Fruit fly (Drosophila melanogaster) Kc167 (cell line): Measurements from ENCODE around the gene brk.

Source experiments
- Myc ChIP-seq: fragments of >200 bp; optimal IDR thresholded peaks from 2 replicates; lab custom pipeline; 2017; ENCODE audit warnings: missing external identifiers
- Sin3A ChIP-seq: fragments of >200 bp; optimal IDR thresholded peaks from 2 replicates; lab custom pipeline; 2018; ENCODE audit warnings: missing external identifiers
- h ChIP-seq: fragments of >200 bp; optimal IDR thresholded peaks from 3 replicates; lab custom pipeline; 2018; ENCODE audit warnings: missing external identifiers
- insv ChIP-seq: fragments of >200 bp; optimal IDR thresholded peaks from 3 replicates; lab custom pipeline; 2018; ENCODE audit warnings: missing external identifiers
- psq ChIP-seq: fragments of >200 bp; optimal IDR thresholded peaks from 2 replicates; lab custom pipeline; 2017; ENCODE audit warnings: missing external identifiers
- ttk ChIP-seq: sonication (Bioruptor generic); optimal IDR thresholded peaks from 2 replicates; lab custom pipeline; 2017; ENCODE audit warnings: missing external identifiers

- TF ChIP-seq psq (lab: Kevin White, UChicago) (no peak), Myc (no peak), h (lab: Kevin White, UChicago) (no peak), insv (lab: Kevin White, UChicago) (no peak), Sin3A (lab: Kevin White, UChicago) (no peak), ttk (no peak)
Measured at dm6 chrX:7321829-7322228, 14.1 kb downstream of the brk start.
